Worm (Caenorhabditis elegans) whole organism, L1 larva: ENCODE results near the gene C45G9.14.

Experiments
- jun-1 ChIP-seq: fragments of 150-350 bp; optimal IDR thresholded peaks from 2 replicates; lab custom pipeline; 2014; ENCODE audit warnings: missing biosample characterization, missing genetic modification reagents, missing genetic modification characterization
- lin-35 ChIP-seq, 2 experiments: fragments of 150-350 bp; optimal IDR thresholded peaks; 2 replicates each; lab custom pipeline; 2014; ENCODE audit warnings: missing biosample characterization in 2 of 2, missing genetic modification characterization in 2 of 2, missing genetic modification reagents in 2 of 2
- nhr-11 ChIP-seq: fragments of 150-350 bp; optimal IDR thresholded peaks from 2 replicates; lab custom pipeline; 2014; ENCODE audit warnings: missing biosample characterization, missing genetic modification characterization
- nhr-12 ChIP-seq: sonication (generic microtip); optimal IDR thresholded peaks from 2 replicates; lab custom pipeline; 2017; ENCODE audit warnings: missing biosample characterization, missing genetic modification characterization
- nhr-237 ChIP-seq: fragments of 150-350 bp; optimal IDR thresholded peaks from 2 replicates; lab custom pipeline; 2014; ENCODE audit warnings: missing biosample characterization, missing genetic modification characterization
- unc-62 ChIP-seq: fragments of 150-350 bp; optimal IDR thresholded peaks from 2 replicates; lab custom pipeline; 2014; ENCODE audit warnings: missing biosample characterization, missing genetic modification reagents, missing genetic modification characterization
- zag-1 ChIP-seq: fragments of 150-350 bp; optimal IDR thresholded peaks from 2 replicates; lab custom pipeline; 2014; ENCODE audit warnings: missing biosample characterization, missing genetic modification characterization
- ztf-11 ChIP-seq, 2 experiments: sonication (generic microtip); optimal IDR thresholded peaks; 2 replicates each; lab custom pipeline; 2016 to 2017; ENCODE audit warnings: missing genetic modification characterization in 2 of 2, missing biosample characterization in 1 of 2, missing compliant biosample characterization in 1 of 2

ce11 chrIII:5089489-5089888 lies 44.7 kb downstream of the C45G9.14 start:
- TF ChIP-seq jun-1 (no peak), nhr-237 (no peak), ztf-11 (tag; optimal IDR thresholded peaks at IDR 0.05; lab: Kevin White, UChicago) (no peak), lin-35 (GFP tag; optimal IDR thresholded peaks at IDR 0.05; lab: Kevin White, UChicago) (no peak), nhr-11 (tag; lab: Kevin White, UChicago) (no peak), zag-1 (tag; lab: Kevin White, UChicago) (no peak), nhr-12 (no peak), unc-62 (GFP tag; lab: Kevin White, UChicago) (no peak)
